Worm (Caenorhabditis elegans): ENCODE data around the gene unc-52.

The unc-52 gene

ce11 chrII:14608508-14608907 is 75.7 kb downstream of the unc-52 start:
- TF ChIP-seq K09A11.1 (tag; optimal IDR thresholded peaks at IDR 0.05; ENCODE audit: insufficient read depth) (no peak), pha-4 (tag; optimal IDR thresholded peaks at IDR 0.05) (no peak), elt-2 (tag; optimal IDR thresholded peaks at IDR 0.05) (no peak), tbx-2 (tag; optimal IDR thresholded peaks at IDR 0.05) (no peak), pax-1 (tag; optimal IDR thresholded peaks at IDR 0.05) (no peak), eyg-1 (tag; optimal IDR thresholded peaks at IDR 0.05) (no peak), zip-5 (tag; optimal IDR thresholded peaks at IDR 0.05) (no peak), hlh-8 (tag; optimal IDR thresholded peaks at IDR 0.05) (no peak), T23F11.4 (GFP tag; optimal IDR thresholded peaks at IDR 0.05) (no peak), Y22D7AL.16 (tag; optimal IDR thresholded peaks at IDR 0.05) (no peak), nhr-11 (tag; optimal IDR thresholded peaks at IDR 0.05) (no peak), ceh-45 (GFP tag; IDR thresholded peaks at IDR 0.05) (no peak), ceh-19 (GFP tag; optimal IDR thresholded peaks at IDR 0.05) (no peak), hlh-15 (tag; optimal IDR thresholded peaks at IDR 0.05) (no peak), sox-4 (tag; optimal IDR thresholded peaks at IDR 0.05) (no peak), K02D7.2 (tag; optimal IDR thresholded peaks at IDR 0.05) (no peak), gmeb-2 (tag; optimal IDR thresholded peaks at IDR 0.05) (no peak), nhr-232 (tag; optimal IDR thresholded peaks at IDR 0.05) (no peak), fkh-6 (tag; optimal IDR thresholded peaks at IDR 0.05) (no peak), hlh-13 (GFP tag; optimal IDR thresholded peaks at IDR 0.05) (no peak)

ce11 chrII:14606172-14606571 is 78.1 kb downstream of the unc-52 start, which contains the start of gene arl-3:
TSS of gene arl-3 (plus strand) at chrII:14606472.
- TF ChIP-seq hlh-15 (tag; optimal IDR thresholded peaks at IDR 0.05) (no peak), ceh-14 (tag; optimal IDR thresholded peaks at IDR 0.05) (no peak), ceh-30 (tag; optimal IDR thresholded peaks at IDR 0.05) (no peak), lim-6 (tag; optimal IDR thresholded peaks at IDR 0.05) (no peak), ref-2 (tag; optimal IDR thresholded peaks at IDR 0.05) (no peak), sox-4 (tag; optimal IDR thresholded peaks at IDR 0.05) (no peak), hlh-13 (GFP tag; optimal IDR thresholded peaks at IDR 0.05) (no peak)

DNA sequence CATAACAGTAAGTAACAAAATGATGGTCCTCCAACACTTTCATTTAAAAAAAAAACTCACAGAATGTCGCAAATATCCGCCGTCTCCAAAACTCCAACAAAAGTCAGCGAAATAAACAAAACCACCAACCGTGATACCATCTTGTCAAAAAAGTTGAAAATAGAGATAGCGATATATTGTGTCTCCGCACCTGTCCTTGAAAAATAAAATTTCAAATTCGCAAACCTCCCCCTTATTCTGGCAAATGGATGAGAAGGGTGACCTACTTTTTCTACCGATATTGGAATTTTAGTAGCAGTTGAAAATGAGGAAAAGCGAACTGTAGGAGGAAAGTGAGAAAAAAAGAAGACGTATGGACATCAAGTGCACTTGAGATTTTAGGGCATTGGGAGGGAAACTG is 78.8 kb downstream of the unc-52 start, which contains the start of gene F19H8.2:
TSS of gene F19H8.2 (minus strand) at position 391 of the 400 bp plus-strand sequence.
- TF ChIP-seq fkh-10 (GFP tag; optimal IDR thresholded peaks at IDR 0.05), result no peak
- TF ChIP-seq hlh-15 (tag; optimal IDR thresholded peaks at IDR 0.05), result no peak
- TF ChIP-seq ceh-18 (tag; optimal IDR thresholded peaks at IDR 0.05), result no peak
- TF ChIP-seq unc-3 (GFP tag; conservative IDR thresholded peaks at IDR 0.05), result no peak
- TF ChIP-seq unc-3 (tag; optimal IDR thresholded peaks at IDR 0.05), result no peak
- no peak for TF ChIP-seq ets-4 (tag; optimal IDR thresholded peaks at IDR 0.05)
- TF ChIP-seq syd-9 (tag; optimal IDR thresholded peaks at IDR 0.05), result no peak
- no peak for TF ChIP-seq mec-3 (tag; optimal IDR thresholded peaks at IDR 0.05; ENCODE audit: borderline replicate concordance)
- no peak for TF ChIP-seq K02D7.2 (tag; optimal IDR thresholded peaks at IDR 0.05)
- no peak for TF ChIP-seq nhr-11 (tag; optimal IDR thresholded peaks at IDR 0.05)
- no peak for TF ChIP-seq ceh-34 (tag; optimal IDR thresholded peaks at IDR 0.05)
- no peak for TF ChIP-seq pat-9 (tag; optimal IDR thresholded peaks at IDR 0.05)
- TF ChIP-seq ceh-6 (GFP tag; optimal IDR thresholded peaks at IDR 0.05), result no peak

- TF ChIP-seq dmd-4 (tag; optimal IDR thresholded peaks at IDR 0.05; ENCODE audit: borderline replicate concordance) (no peak), C08G9.2 (tag; optimal IDR thresholded peaks at IDR 0.05) (no peak), lin-11 (tag; optimal IDR thresholded peaks at IDR 0.05) (no peak), hlh-15 (tag; optimal IDR thresholded peaks at IDR 0.05) (no peak), gmeb-2 (tag; optimal IDR thresholded peaks at IDR 0.05) (no peak), fkh-6 (tag; optimal IDR thresholded peaks at IDR 0.05) (no peak), ttx-3 (tag; optimal IDR thresholded peaks at IDR 0.05) (no peak), ref-2 (tag; optimal IDR thresholded peaks at IDR 0.05) (no peak), ceh-18 (tag; optimal IDR thresholded peaks at IDR 0.05) (no peak), pqm-1 (tag; optimal IDR thresholded peaks at IDR 0.05) (no peak), C38D4.7 (GFP tag; optimal IDR thresholded peaks at IDR 0.05) (no peak), nfya-1 (tag; optimal IDR thresholded peaks at IDR 0.05) (no peak), ama-1 (optimal IDR thresholded peaks at IDR 0.05) (no peak), T23F11.4 (GFP tag; optimal IDR thresholded peaks at IDR 0.05) (no peak)
Measured at ce11 chrII:14605026-14605425, 79.2 kb downstream of the unc-52 start.
